Worm (Caenorhabditis elegans) whole organism, young adult: Measurements from ENCODE around the gene ooc-3.
A peak's percentile ranks its signal among the peaks of the same experiment; 100 is the strongest.

Source experiments
- B0019.2 ChIP-seq: fragments of 200-800 bp; sonication (Bioruptor generic); conservative IDR thresholded peaks from 2 replicates; pipeline ENCODE4 v1.3.6; 2022; ENCODE audit warnings: missing genetic modification reagents, missing genetic modification characterization, missing compliant biosample characterization
- D2030.7 ChIP-seq: fragments of 200-800 bp; sonication (Bioruptor generic); IDR thresholded peaks from 2 replicates; pipeline ENCODE4 v1.3.6; 2022; ENCODE audit warnings: missing genetic modification reagents, missing genetic modification characterization, missing compliant biosample characterization
- F22D6.2 ChIP-seq: sonication (generic microtip); optimal IDR thresholded peaks from 2 replicates; lab custom pipeline; 2016; ENCODE audit warnings: mild to moderate bottlenecking, missing genetic modification characterization, missing compliant biosample characterization
- F33H1.4 ChIP-seq: fragments of 200-800 bp; sonication (Bioruptor generic); IDR thresholded peaks from 2 replicates; pipeline ENCODE4 v1.3.6; 2022; ENCODE audit warnings: missing genetic modification reagents, missing genetic modification characterization, missing compliant biosample characterization
- F37B4.10 ChIP-seq: fragments of 200-800 bp; sonication (Bioruptor generic); IDR thresholded peaks from 2 replicates; pipeline ENCODE4 v1.3.6; 2022; ENCODE audit warnings: missing genetic modification characterization, missing compliant biosample characterization
- F52B5.7 ChIP-seq: sonication (generic microtip); optimal IDR thresholded peaks from 2 replicates; lab custom pipeline; 2016; ENCODE audit warnings: mild to moderate bottlenecking, missing genetic modification characterization, missing compliant biosample characterization
- F57C9.4 ChIP-seq: sonication (generic microtip); optimal IDR thresholded peaks from 2 replicates; lab custom pipeline; 2017; ENCODE audit warnings: mild to moderate bottlenecking, missing genetic modification characterization, missing compliant biosample characterization
- Y53G8AR.9 ChIP-seq: fragments of 200-800 bp; sonication (Bioruptor generic); conservative IDR thresholded peaks from 2 replicates; pipeline ENCODE4 v1.3.6; 2022; ENCODE audit warnings: missing genetic modification reagents, missing genetic modification characterization, missing compliant biosample characterization
- aptf-3 ChIP-seq: fragments of 200-800 bp; sonication (Bioruptor generic); IDR thresholded peaks from 2 replicates; pipeline ENCODE4 v1.3.6; 2022; ENCODE audit warnings: missing genetic modification characterization, missing compliant biosample characterization
- atf-7 ChIP-seq: sonication (generic microtip); optimal IDR thresholded peaks from 2 replicates; lab custom pipeline; 2017; ENCODE audit warnings: mild to moderate bottlenecking, missing genetic modification characterization, missing compliant biosample characterization
- ceh-27 ChIP-seq: fragments of 200-800 bp; sonication (Bioruptor generic); optimal IDR thresholded peaks from 2 replicates; lab custom pipeline; 2018; ENCODE audit warnings: mild to moderate bottlenecking, missing genetic modification characterization, moderate library complexity, missing compliant biosample characterization
- die-1 ChIP-seq: sonication (generic microtip); optimal IDR thresholded peaks from 2 replicates; lab custom pipeline; 2016; ENCODE audit warnings: missing genotype, mild to moderate bottlenecking, missing genetic modification characterization, missing compliant biosample characterization
- egl-18 ChIP-seq: fragments of 200-800 bp; sonication (Bioruptor generic); IDR thresholded peaks from 2 replicates; pipeline ENCODE4 v1.3.6; 2022; ENCODE audit warnings: missing genetic modification reagents, missing genetic modification characterization, missing compliant biosample characterization
- egrh-3 ChIP-seq: fragments of 200-800 bp; sonication (Bioruptor generic); IDR thresholded peaks from 2 replicates; pipeline ENCODE4 v1.3.6; 2022; ENCODE audit warnings: missing genetic modification reagents, missing genetic modification characterization, missing compliant biosample characterization
- ekl-4 ChIP-seq: fragments of 200-800 bp; sonication (Bioruptor generic); IDR thresholded peaks from 2 replicates; pipeline ENCODE4 v1.3.6; 2022; ENCODE audit warnings: missing genetic modification reagents, missing genetic modification characterization, missing compliant biosample characterization
- hlh-26 ChIP-seq: fragments of 200-800 bp; sonication (Bioruptor generic); conservative IDR thresholded peaks from 2 replicates; pipeline ENCODE4 v1.3.6; 2022; ENCODE audit warnings: missing genetic modification reagents, missing genetic modification characterization, missing compliant biosample characterization
- hmg-1.2 ChIP-seq: fragments of 200-800 bp; sonication (Bioruptor generic); IDR thresholded peaks from 2 replicates; pipeline ENCODE4 v1.3.6; 2022; ENCODE audit warnings: missing genetic modification reagents, missing genetic modification characterization, missing compliant biosample characterization
- hrde-1 ChIP-seq: sonication (generic microtip); optimal IDR thresholded peaks from 2 replicates; lab custom pipeline; 2016; ENCODE audit warnings: missing genetic modification characterization, mild to moderate bottlenecking, missing compliant biosample characterization, moderate library complexity, missing genotype, missing genetic modification reagents, borderline replicate concordance
- lag-1 ChIP-seq: fragments of 200-800 bp; sonication (Bioruptor generic); IDR thresholded peaks from 2 replicates; pipeline ENCODE4 v1.3.6; 2022; ENCODE audit warnings: missing genetic modification reagents, missing genetic modification characterization, missing compliant biosample characterization
- let-526 ChIP-seq: fragments of 200-800 bp; sonication (Bioruptor generic); IDR thresholded peaks from 2 replicates; pipeline ENCODE4 v1.3.6; 2022; ENCODE audit warnings: missing genetic modification reagents, missing genetic modification characterization, missing compliant biosample characterization
- let-607 ChIP-seq, 2 experiments: fragments of 200-800 bp in 1 of 2; sonication (Bioruptor generic) in 1 of 2; sonication (generic microtip) in 1 of 2; optimal IDR thresholded peaks; 2 replicates each; lab custom pipeline; 2016 to 2018; ENCODE audit warnings: mild to moderate bottlenecking in 2 of 2, missing compliant biosample characterization in 2 of 2, missing genetic modification characterization in 2 of 2, moderate library complexity in 2 of 2, missing genotype in 1 of 2
- lin-40 ChIP-seq: sonication (generic microtip); optimal IDR thresholded peaks from 2 replicates; lab custom pipeline; 2016; ENCODE audit warnings: missing genetic modification characterization, mild to moderate bottlenecking, missing compliant biosample characterization, missing genotype, missing genetic modification reagents
- lin-54 ChIP-seq: fragments of 200-800 bp; sonication (Bioruptor generic); optimal IDR thresholded peaks from 2 replicates; lab custom pipeline; 2018; ENCODE audit warnings: mild to moderate bottlenecking, missing genetic modification characterization, missing compliant biosample characterization
- lsl-1 ChIP-seq: fragments of 200-800 bp; sonication (Bioruptor generic); optimal IDR thresholded peaks from 2 replicates; lab custom pipeline; 2018; ENCODE audit warnings: mild to moderate bottlenecking, missing genetic modification characterization, moderate library complexity, missing compliant biosample characterization
- lsy-27 ChIP-seq: sonication (generic microtip); optimal IDR thresholded peaks from 2 replicates; lab custom pipeline; 2017; ENCODE audit warnings: missing genetic modification characterization, mild to moderate bottlenecking, missing compliant biosample characterization, antibody characterized with exemption, missing genotype, borderline replicate concordance; ENCODE audit not compliant: insufficient read depth
- madf-3 ChIP-seq: fragments of 200-800 bp; sonication (Bioruptor generic); IDR thresholded peaks from 2 replicates; pipeline ENCODE4 v1.3.6; 2022; ENCODE audit warnings: missing genetic modification reagents, missing genetic modification characterization, missing compliant biosample characterization
- nfyb-1 ChIP-seq: fragments of 200-800 bp; sonication (Bioruptor generic); IDR thresholded peaks from 2 replicates; pipeline ENCODE4 v1.3.6; 2022; ENCODE audit warnings: missing genetic modification reagents, missing genetic modification characterization, missing compliant biosample characterization
- nhr-80 ChIP-seq: sonication (generic microtip); optimal IDR thresholded peaks from 2 replicates; lab custom pipeline; 2016; ENCODE audit warnings: missing genetic modification characterization, missing compliant biosample characterization
- pbrm-1 ChIP-seq: fragments of 200-800 bp; sonication (Bioruptor generic); IDR thresholded peaks from 2 replicates; pipeline ENCODE4 v1.3.6; 2022; ENCODE audit warnings: missing genetic modification reagents, missing genetic modification characterization, missing compliant biosample characterization
- pha-4 ChIP-seq: fragments of 150-350 bp; sonication (generic microtip); optimal IDR thresholded peaks from 2 replicates; lab custom pipeline; 2014; ENCODE audit warnings: missing biosample characterization, missing genetic modification reagents, missing genetic modification characterization
- rec-8 ChIP-seq, 2 experiments: sonication (generic microtip); optimal IDR thresholded peaks; 2 replicates each; lab custom pipeline; 2016; ENCODE audit warnings: mild to moderate bottlenecking in 2 of 2, missing genetic modification characterization in 2 of 2, missing genetic modification reagents in 2 of 2, missing genotype in 2 of 2, missing biosample characterization in 1 of 2, missing compliant biosample characterization in 1 of 2, moderate library complexity in 1 of 2
- rpc-1 ChIP-seq, 2 experiments: fragments of 150-350 bp in 1 of 2; sonication (generic microtip) in 1 of 2; optimal IDR thresholded peaks; 2 replicates each; lab custom pipeline; 2014 to 2018; ENCODE audit warnings: missing biosample characterization in 1 of 2, missing genetic modification characterization in 1 of 2, missing genetic modification reagents in 1 of 2, missing genotype in 1 of 2
- sea-2 ChIP-seq: fragments of 200-800 bp; sonication (Bioruptor generic); IDR thresholded peaks from 2 replicates; pipeline ENCODE4 v1.3.6; 2022; ENCODE audit warnings: missing genetic modification characterization, missing compliant biosample characterization
- snpc-3.4 ChIP-seq: sonication (generic microtip); optimal IDR thresholded peaks from 2 replicates; lab custom pipeline; 2017; ENCODE audit warnings: missing genetic modification characterization, mild to moderate bottlenecking, missing compliant biosample characterization, antibody characterized with exemption, moderate library complexity, missing genotype, missing genetic modification reagents
- snpc-4 ChIP-seq, 5 experiments: fragments of 150-350 bp in 1 of 5; sonication (generic microtip) in 4 of 5; optimal IDR thresholded peaks; 2 replicates each; lab custom pipeline; 2014 to 2018; ENCODE audit warnings: missing genetic modification characterization in 5 of 5, missing biosample characterization in 3 of 5, antibody characterized with exemption in 2 of 5, mild to moderate bottlenecking in 2 of 5, missing compliant biosample characterization in 2 of 5, missing genotype in 2 of 5, moderate library complexity in 2 of 5, missing genetic modification reagents in 1 of 5
- unc-62 ChIP-seq: fragments of 150-350 bp; optimal IDR thresholded peaks from 2 replicates; lab custom pipeline; 2014; ENCODE audit warnings: missing biosample characterization, missing genetic modification reagents, missing genetic modification characterization
- zfh-2 ChIP-seq: fragments of 200-800 bp; sonication (Bioruptor generic); conservative IDR thresholded peaks from 2 replicates; pipeline ENCODE4 v1.3.6; 2022; ENCODE audit warnings: missing genetic modification reagents, missing genetic modification characterization, missing compliant biosample characterization
- ztf-18 ChIP-seq: sonication (generic microtip); optimal IDR thresholded peaks from 2 replicates; lab custom pipeline; 2016; ENCODE audit warnings: missing genotype, mild to moderate bottlenecking, missing genetic modification characterization, missing compliant biosample characterization
- ztf-3 ChIP-seq: fragments of 200-800 bp; sonication (Bioruptor generic); optimal IDR thresholded peaks from 2 replicates; lab custom pipeline; 2018; ENCODE audit warnings: mild to moderate bottlenecking, missing genetic modification characterization, missing compliant biosample characterization
- ztf-6 ChIP-seq: fragments of 200-800 bp; sonication (Bioruptor generic); IDR thresholded peaks from 2 replicates; pipeline ENCODE4 v1.3.6; 2022; ENCODE audit warnings: missing genetic modification reagents, missing genetic modification characterization, missing compliant biosample characterization

Gene ooc-3

ce11 chrII:11492843-11493242 is 2.3 kb downstream of the ooc-3 start, which contains the start of gene hacl-1:
hacl-1 (minus strand) TSS chrII:11492963.
- TF ChIP-seq nhr-80 (tag; lab: Kevin White, UChicago) (peak; percentile 21), lin-40 (tag; lab: Kevin White, UChicago) (peak; percentile 9), lin-54 (GFP tag; lab: Kevin White, UChicago) (peak; percentile 6), nfyb-1 (GFP tag; lab: Robert Waterston, UW) (0 out of 2 replicates have a peak, but pooled peaks have one; percentile 15), snpc-3.4 (no peak)

DNA sequence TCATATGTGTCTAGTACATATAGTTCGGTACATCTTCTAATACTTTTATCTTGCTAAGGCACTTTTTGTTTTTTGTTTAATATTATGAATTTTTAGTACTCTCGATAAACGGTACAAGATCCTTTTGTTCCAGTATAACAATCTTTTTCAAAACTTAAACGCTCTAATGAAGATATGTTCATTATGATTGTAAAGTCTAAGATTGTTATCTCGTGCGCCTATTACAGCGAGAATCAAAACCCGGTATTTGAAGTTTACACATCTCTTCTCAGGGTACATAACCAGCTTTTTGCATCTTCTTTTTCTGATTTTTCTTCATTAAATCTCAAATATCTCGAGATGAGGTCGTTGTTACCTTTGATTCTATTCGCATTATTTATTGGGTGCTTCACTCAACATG is 7.1 kb downstream of the ooc-3 start, which contains the start of gene B0334.13:
B0334.13 (plus strand) TSS at position 301 of the 400 bp plus-strand sequence.
- no peak for TF ChIP-seq madf-3 (GFP tag; lab: Robert Waterston, UW)
- no peak for TF ChIP-seq unc-62 (GFP tag; lab: Kevin White, UChicago)
- TF ChIP-seq ztf-18 = no peak
- TF ChIP-seq sea-2 = no peak
- TF ChIP-seq aptf-3 = no peak

- TF ChIP-seq hmg-1.2 (GFP tag; lab: Robert Waterston, UW) (peak; percentile 47; the same call in 1 of the 2 replicates), aptf-3 (no peak)
These were observed 8.4 kb downstream of the ooc-3 start, which contains the start of gene ttr-18 for ce11 chrII:11486698-11487234. ttr-18 (minus strand) TSS chrII:11486748.

DNA sequence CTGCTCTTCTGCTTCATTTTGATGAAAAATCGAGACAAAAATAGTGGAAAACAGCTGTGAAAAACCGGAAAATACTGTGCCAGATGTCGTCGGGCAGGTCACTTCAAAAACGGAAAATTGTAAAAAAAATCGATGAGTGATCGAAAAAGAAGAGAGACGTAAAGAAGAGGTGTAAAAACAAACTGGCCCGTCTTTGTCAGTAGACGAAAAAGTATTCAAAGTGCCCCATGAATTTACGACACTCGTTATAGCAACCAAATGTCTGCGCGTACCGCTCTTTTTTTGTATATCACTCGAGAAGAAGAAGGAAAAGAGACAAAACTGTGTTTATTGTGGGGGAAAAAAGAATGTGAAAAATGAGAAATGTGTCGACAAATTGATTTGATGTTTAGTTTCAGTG is 9.9 kb downstream of the ooc-3 start, which contains the start of gene twk-5:
twk-5 (minus strand) TSS at position 101 of the 400 bp plus-strand sequence.
- TF ChIP-seq rpc-1 (optimal IDR thresholded peaks at IDR 0.05; lab: Kevin White, UChicago) (no peak), rpc-1 (tag; optimal IDR thresholded peaks at IDR 0.05; lab: Kevin White, UChicago) (no peak), let-526 (GFP tag; lab: Robert Waterston, UW) (no peak), lsl-1 (GFP tag; lab: Kevin White, UChicago) (no peak), F33H1.4 (GFP tag; lab: Robert Waterston, UW) (no peak), D2030.7 (no peak), lin-40 (tag; lab: Kevin White, UChicago) (no peak), atf-7 (tag; lab: Kevin White, UChicago) (no peak), lag-1 (no peak), ceh-27 (GFP tag; lab: Kevin White, UChicago) (no peak), snpc-3.4 (no peak), hlh-26 (no peak), F52B5.7 (tag; lab: Kevin White, UChicago) (no peak), unc-62 (GFP tag; lab: Kevin White, UChicago) (no peak), egrh-3 (no peak), ztf-6 (GFP tag; lab: Robert Waterston, UW) (no peak), B0019.2 (no peak), let-607 (tag; optimal IDR thresholded peaks at IDR 0.05; lab: Kevin White, UChicago) (no peak), snpc-4 (GFP tag; optimal IDR thresholded peaks at IDR 0.05; lab: Kevin White, UChicago) (no peak), snpc-4 (tag; optimal IDR thresholded peaks at IDR 0.05; lab: Kevin White, UChicago) (no peak), pbrm-1 (GFP tag; lab: Robert Waterston, UW) (no peak), hmg-1.2 (GFP tag; lab: Robert Waterston, UW) (no peak)

ce11 chrII:11484600-11484999 is 10.5 kb downstream of the ooc-3 start:
- peak; percentile 98 for TF ChIP-seq die-1 (tag; lab: Kevin White, UChicago)
- peak; percentile 92 to 98 for TF ChIP-seq rec-8 (tag; optimal IDR thresholded peaks at IDR 0.05; lab: Kevin White, UChicago)
- TF ChIP-seq zfh-2 (GFP tag; lab: Robert Waterston, UW) = peak; percentile 83
- 0 out of 2 replicates have a peak, but pooled peaks have one; percentile 76 for TF ChIP-seq F37B4.10 (GFP tag; lab: Robert Waterston, UW)
- TF ChIP-seq Y53G8AR.9 = peak; percentile 83; the same call in 1 of the 2 replicates
- TF ChIP-seq lsy-27 (tag; lab: Kevin White, UChicago) = peak; percentile 72
- TF ChIP-seq F57C9.4 (tag; lab: Kevin White, UChicago) = peak; percentile 72
- TF ChIP-seq ekl-4 (GFP tag; lab: Robert Waterston, UW) = peak; percentile 92
- no peak for TF ChIP-seq pha-4 (tag; lab: Kevin White, UChicago)
- TF ChIP-seq ztf-3 = peak; percentile 41
- peak; percentile 85 for TF ChIP-seq egl-18
- peak; percentile 77 for TF ChIP-seq hrde-1
- TF ChIP-seq F22D6.2 (tag; lab: Kevin White, UChicago) = peak; percentile 63
